Worm (Caenorhabditis elegans) whole organism, late embryonic: Measurements from ENCODE around the gene T08D10.5.
A peak's percentile ranks its signal among the peaks of the same experiment; 100 is the strongest.

Source experiments
- C38D4.7 ChIP-seq: fragments of 200-800 bp; sonication (Bioruptor generic); optimal IDR thresholded peaks from 2 replicates; lab custom pipeline; 2018; ENCODE audit warnings: mild to moderate bottlenecking, missing genetic modification characterization, moderate library complexity, missing compliant biosample characterization
- K02D7.2 ChIP-seq: sonication (generic microtip); optimal IDR thresholded peaks from 2 replicates; lab custom pipeline; 2017; ENCODE audit warnings: mild to moderate bottlenecking, missing genetic modification characterization, missing compliant biosample characterization
- K09A11.1 ChIP-seq: sonication (generic microtip); optimal IDR thresholded peaks from 2 replicates; lab custom pipeline; 2017; ENCODE audit warnings: antibody characterized with exemption, mild to moderate bottlenecking, missing genetic modification characterization, missing compliant biosample characterization; ENCODE audit not compliant: insufficient read depth
- T23F11.4 ChIP-seq: fragments of 200-800 bp; sonication (Bioruptor generic); optimal IDR thresholded peaks from 2 replicates; lab custom pipeline; 2018; ENCODE audit warnings: mild to moderate bottlenecking, missing genetic modification characterization, missing compliant biosample characterization
- ceh-19 ChIP-seq: fragments of 200-800 bp; sonication (Bioruptor generic); optimal IDR thresholded peaks from 2 replicates; lab custom pipeline; 2018; ENCODE audit warnings: mild to moderate bottlenecking, missing genetic modification characterization, missing compliant biosample characterization
- ceh-2 ChIP-seq: sonication (generic microtip); optimal IDR thresholded peaks from 2 replicates; lab custom pipeline; 2016; ENCODE audit warnings: missing genotype, missing genetic modification characterization, missing compliant biosample characterization
- ceh-31 ChIP-seq: sonication (generic microtip); optimal IDR thresholded peaks from 2 replicates; lab custom pipeline; 2016; ENCODE audit warnings: missing genetic modification characterization, missing compliant biosample characterization
- ceh-34 ChIP-seq: sonication (generic microtip); optimal IDR thresholded peaks from 2 replicates; lab custom pipeline; 2016; ENCODE audit warnings: mild to moderate bottlenecking, missing genetic modification characterization, missing compliant biosample characterization
- ceh-48 ChIP-seq: sonication (generic microtip); optimal IDR thresholded peaks from 2 replicates; lab custom pipeline; 2016; ENCODE audit warnings: missing genetic modification characterization, inconsistent platforms, missing compliant biosample characterization
- ceh-6 ChIP-seq: fragments of 200-800 bp; sonication (Bioruptor generic); optimal IDR thresholded peaks from 2 replicates; lab custom pipeline; 2018; ENCODE audit warnings: mild to moderate bottlenecking, missing genetic modification characterization, missing compliant biosample characterization
- che-1 ChIP-seq: sonication (generic microtip); optimal IDR thresholded peaks from 2 replicates; lab custom pipeline; 2016; ENCODE audit warnings: mild to moderate bottlenecking, missing genetic modification characterization, missing compliant biosample characterization
- dve-1 ChIP-seq: sonication (generic microtip); optimal IDR thresholded peaks from 2 replicates; lab custom pipeline; 2017; ENCODE audit warnings: antibody characterized with exemption, mild to moderate bottlenecking, missing genetic modification characterization, missing compliant biosample characterization
- elt-4 ChIP-seq: sonication (generic microtip); optimal IDR thresholded peaks from 2 replicates; lab custom pipeline; 2016; ENCODE audit warnings: missing genetic modification characterization, missing compliant biosample characterization
- ets-4 ChIP-seq: sonication (generic microtip); optimal IDR thresholded peaks from 2 replicates; lab custom pipeline; 2016; ENCODE audit warnings: missing genetic modification characterization, missing compliant biosample characterization
- fkh-10 ChIP-seq: fragments of 150-350 bp; optimal IDR thresholded peaks from 2 replicates; lab custom pipeline; 2014; ENCODE audit warnings: missing biosample characterization, missing genetic modification reagents, missing genetic modification characterization
- fkh-6 ChIP-seq: sonication (generic microtip); optimal IDR thresholded peaks from 2 replicates; lab custom pipeline; 2016; ENCODE audit warnings: missing genetic modification characterization, missing compliant biosample characterization
- gmeb-2 ChIP-seq: sonication (generic microtip); optimal IDR thresholded peaks from 2 replicates; lab custom pipeline; 2016; ENCODE audit warnings: missing genetic modification characterization, inconsistent platforms, missing compliant biosample characterization
- hlh-13 ChIP-seq: fragments of 200-800 bp; sonication (Bioruptor generic); optimal IDR thresholded peaks from 2 replicates; lab custom pipeline; 2018; ENCODE audit warnings: mild to moderate bottlenecking, missing genetic modification characterization, missing compliant biosample characterization
- hlh-15 ChIP-seq: sonication (generic microtip); optimal IDR thresholded peaks from 2 replicates; lab custom pipeline; 2016; ENCODE audit warnings: missing genetic modification characterization, missing compliant biosample characterization
- lim-6 ChIP-seq: sonication (generic microtip); optimal IDR thresholded peaks from 2 replicates; lab custom pipeline; 2016; ENCODE audit warnings: missing genetic modification characterization, missing compliant biosample characterization
- madf-2 ChIP-seq: sonication (generic microtip); optimal IDR thresholded peaks from 2 replicates; lab custom pipeline; 2017; ENCODE audit warnings: missing genetic modification characterization, missing compliant biosample characterization
- nhr-11 ChIP-seq: fragments of 150-350 bp; optimal IDR thresholded peaks from 2 replicates; lab custom pipeline; 2014; ENCODE audit warnings: missing biosample characterization, missing genetic modification characterization
- npax-4 ChIP-seq: sonication (generic microtip); optimal IDR thresholded peaks from 2 replicates; lab custom pipeline; 2016; ENCODE audit warnings: missing genetic modification characterization, missing compliant biosample characterization
- pha-4 ChIP-seq: fragments of 150-350 bp; optimal IDR thresholded peaks from 2 replicates; lab custom pipeline; 2018; ENCODE audit warnings: missing biosample characterization, missing genetic modification reagents, missing genetic modification characterization
- pqm-1 ChIP-seq: sonication (generic microtip); optimal IDR thresholded peaks from 2 replicates; lab custom pipeline; 2016; ENCODE audit warnings: missing genetic modification characterization, missing compliant biosample characterization
- rnt-1 ChIP-seq: sonication (generic microtip); optimal IDR thresholded peaks from 2 replicates; lab custom pipeline; 2016; ENCODE audit warnings: missing genetic modification characterization, missing compliant biosample characterization
- sdc-2 ChIP-seq: sonication (generic microtip); optimal IDR thresholded peaks from 2 replicates; lab custom pipeline; 2016; ENCODE audit warnings: missing genotype, missing genetic modification characterization, missing compliant biosample characterization
- tbx-2 ChIP-seq: sonication (generic microtip); optimal IDR thresholded peaks from 2 replicates; lab custom pipeline; 2016; ENCODE audit warnings: missing genetic modification characterization, missing compliant biosample characterization
- tbx-7 ChIP-seq: sonication (generic microtip); optimal IDR thresholded peaks from 2 replicates; lab custom pipeline; 2016; ENCODE audit warnings: missing genotype, missing genetic modification characterization, missing compliant biosample characterization
- ttx-3 ChIP-seq: sonication (generic microtip); optimal IDR thresholded peaks from 2 replicates; lab custom pipeline; 2016; ENCODE audit warnings: missing genetic modification reagents, missing genetic modification characterization, missing compliant biosample characterization
- unc-3 ChIP-seq, 2 experiments: fragments of 200-800 bp in 1 of 2; sonication (Bioruptor generic) in 1 of 2; sonication (generic microtip) in 1 of 2; conservative IDR thresholded peaks in 1 of 2; optimal IDR thresholded peaks in 1 of 2; 2 replicates each; pipeline versions ENCODE4 v1.3.6 to Lab custom; 2016 to 2022; ENCODE audit warnings: missing compliant biosample characterization in 2 of 2, missing genetic modification characterization in 2 of 2, missing genetic modification reagents in 1 of 2
- unc-42 ChIP-seq: sonication (generic microtip); optimal IDR thresholded peaks from 2 replicates; lab custom pipeline; 2016; ENCODE audit warnings: missing genotype, missing genetic modification characterization, missing compliant biosample characterization
- unc-55 ChIP-seq: sonication (generic microtip); optimal IDR thresholded peaks from 2 replicates; lab custom pipeline; 2017; ENCODE audit warnings: missing biosample characterization, missing genetic modification reagents, missing genetic modification characterization
- unc-86 ChIP-seq: sonication (generic microtip); optimal IDR thresholded peaks from 2 replicates; lab custom pipeline; 2016; ENCODE audit warnings: missing genetic modification characterization, missing compliant biosample characterization
- zip-5 ChIP-seq: sonication (generic microtip); optimal IDR thresholded peaks from 2 replicates; lab custom pipeline; 2016; ENCODE audit warnings: missing genetic modification characterization, missing compliant biosample characterization

T08D10.5 gene

DNA sequence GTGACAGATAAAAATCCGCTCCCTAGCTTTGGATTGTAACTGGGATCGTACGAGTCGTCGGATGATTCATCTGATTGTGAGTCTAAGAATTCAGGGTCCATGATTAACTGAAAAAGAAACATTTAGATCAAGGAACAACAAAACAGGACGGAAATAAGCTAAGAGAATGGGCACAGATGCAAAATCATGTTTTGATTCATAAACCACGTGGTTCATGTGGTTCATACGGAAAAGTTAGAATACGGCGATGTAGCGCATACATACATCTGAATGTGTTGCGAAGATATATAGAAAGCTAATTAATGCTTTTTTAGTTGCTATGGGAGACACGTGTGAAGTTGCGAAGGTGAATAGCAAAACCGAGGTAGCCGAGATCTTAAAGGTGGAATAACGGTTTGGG is 15.4 kb upstream of the T08D10.5 start, which contains the start of gene F55G7.3:
TSS of gene F55G7.3 (minus strand) at position 101 of the 400 bp plus-strand sequence.
- TF ChIP-seq ets-4 (tag; lab: Kevin White, UChicago) (no peak), gmeb-2 (tag; lab: Kevin White, UChicago) (no peak), K09A11.1 (tag; lab: Kevin White, UChicago) (no peak), C38D4.7 (GFP tag; lab: Kevin White, UChicago) (no peak), hlh-13 (GFP tag; lab: Kevin White, UChicago) (no peak), fkh-10 (GFP tag; lab: Kevin White, UChicago) (no peak), tbx-7 (no peak), dve-1 (no peak), madf-2 (tag; lab: Kevin White, UChicago) (no peak), nhr-11 (no peak), sdc-2 (tag; lab: Kevin White, UChicago) (no peak), che-1 (tag; lab: Kevin White, UChicago) (no peak), ceh-48 (tag; lab: Kevin White, UChicago) (no peak), rnt-1 (tag; lab: Kevin White, UChicago) (no peak), hlh-15 (no peak), lim-6 (no peak)

DNA sequence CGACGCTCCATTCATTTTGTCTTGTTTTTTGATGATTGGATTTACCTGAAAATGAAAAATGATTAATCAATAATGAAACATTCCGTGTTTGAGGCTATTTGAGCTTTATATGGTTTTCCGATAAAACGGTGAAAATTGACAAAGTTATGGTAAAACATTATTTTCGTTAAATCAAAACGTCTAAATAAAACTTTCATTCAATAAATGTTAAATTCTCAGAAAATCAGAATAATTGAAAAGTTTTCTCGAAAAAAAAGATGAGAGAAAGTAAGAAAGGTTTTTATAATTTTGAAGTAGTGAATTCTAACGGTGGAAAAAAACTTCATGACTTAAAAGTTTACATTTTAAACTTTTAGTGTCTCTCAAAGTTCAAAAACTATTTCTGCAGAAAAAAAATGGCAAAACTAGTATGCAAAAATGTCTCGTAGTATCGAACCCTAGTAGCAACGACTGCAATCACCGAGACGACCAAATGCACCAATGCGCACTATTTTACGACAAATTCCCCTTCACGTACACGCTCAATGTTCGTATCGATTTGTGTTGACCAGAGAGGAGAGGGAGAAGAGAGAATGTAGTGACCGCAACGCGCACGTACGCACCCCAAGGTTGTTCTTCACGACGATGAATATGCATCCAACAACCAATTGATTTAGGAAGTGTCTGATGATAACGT is 10.4 kb upstream of the T08D10.5 start, which contains the start of gene nfya-1:
TSS of gene nfya-1 (minus strand) at position 51 of the 676 bp plus-strand sequence.
- TF ChIP-seq sdc-2 (tag; lab: Kevin White, UChicago) = peak; percentile 71
- TF ChIP-seq pha-4 = no peak
- no peak for TF ChIP-seq K02D7.2 (tag; lab: Kevin White, UChicago)
- peak; percentile 37 for TF ChIP-seq ceh-31
- peak; percentile 1 for TF ChIP-seq tbx-2 (tag; lab: Kevin White, UChicago)
- TF ChIP-seq unc-42 (tag; lab: Kevin White, UChicago) = peak; percentile 3
- TF ChIP-seq ceh-48 (tag; lab: Kevin White, UChicago) = peak; percentile 84
- TF ChIP-seq npax-4 (tag; lab: Kevin White, UChicago) = no peak
- peak; percentile 30 for TF ChIP-seq rnt-1 (tag; lab: Kevin White, UChicago)
- TF ChIP-seq hlh-13 (GFP tag; lab: Kevin White, UChicago) = no peak
- TF ChIP-seq unc-55 (GFP tag; lab: Kevin White, UChicago) = no peak

DNA sequence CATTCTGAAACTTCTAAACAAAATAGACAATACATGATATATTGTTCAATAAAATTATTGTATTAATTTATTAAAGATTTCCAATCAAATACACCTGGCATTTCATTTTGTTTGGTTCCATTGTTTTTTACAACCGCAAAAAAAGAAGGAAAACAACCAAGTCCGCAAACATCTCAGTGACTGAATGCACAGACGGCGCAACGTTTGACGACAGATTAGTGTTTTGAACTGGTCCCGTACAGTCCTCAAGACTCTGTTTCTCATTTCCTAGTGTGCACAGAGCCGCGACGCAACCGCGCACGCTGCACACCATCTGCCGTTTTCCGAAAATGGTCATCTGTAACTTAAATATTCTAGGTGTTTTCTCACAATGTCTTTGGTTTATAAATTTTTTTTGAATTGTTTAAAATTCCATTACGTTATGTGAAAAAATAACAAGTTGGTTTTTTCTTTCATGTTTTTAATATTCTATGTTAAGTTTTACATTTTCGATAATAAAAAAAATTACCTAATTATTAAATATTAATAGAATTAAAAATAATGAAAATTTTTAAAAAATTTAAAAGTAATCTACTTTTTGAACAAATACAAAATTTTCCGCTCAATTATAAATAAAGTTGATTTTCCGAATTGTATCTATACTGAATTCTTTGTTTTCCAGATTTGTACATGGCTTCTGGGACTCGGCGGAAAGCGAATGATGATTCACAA is 9.0 kb upstream of the T08D10.5 start, which contains the start of gene lsd-1:
TSS of gene lsd-1 (plus strand) at position 661 of the 711 bp plus-strand sequence.
- TF ChIP-seq sdc-2 (tag; lab: Kevin White, UChicago) (peak; percentile 24), ceh-34 (tag; lab: Kevin White, UChicago) (no peak), elt-4 (tag; lab: Kevin White, UChicago) (no peak)

DNA sequence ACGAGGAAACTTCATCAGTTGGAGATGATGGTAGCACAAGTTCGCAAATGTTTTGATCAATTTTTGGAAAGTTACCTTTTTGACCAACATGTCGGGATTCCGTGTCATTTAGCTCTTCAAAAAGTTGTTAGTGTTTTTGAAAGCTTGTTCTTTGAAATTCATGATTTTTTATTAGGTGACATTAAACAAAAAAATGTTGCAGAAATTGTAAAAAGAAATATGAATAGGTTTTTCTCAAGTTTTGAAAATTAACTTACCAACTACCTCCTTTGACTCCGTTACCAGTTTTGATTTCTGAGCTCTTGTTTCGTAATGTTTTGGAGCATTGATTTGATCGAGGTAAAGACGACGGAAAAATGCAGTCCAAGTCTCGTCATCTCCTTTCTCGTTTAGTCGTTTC is 5.2 kb upstream of the T08D10.5 start:
- TF ChIP-seq unc-3 (GFP tag; conservative IDR thresholded peaks at IDR 0.05; lab: Robert Waterston, UW) (no peak), unc-3 (tag; optimal IDR thresholded peaks at IDR 0.05; lab: Kevin White, UChicago) (no peak), pqm-1 (tag; lab: Kevin White, UChicago) (no peak), ceh-19 (GFP tag; lab: Kevin White, UChicago) (no peak), ceh-6 (GFP tag; lab: Kevin White, UChicago) (no peak), unc-42 (tag; lab: Kevin White, UChicago) (no peak), fkh-6 (tag; lab: Kevin White, UChicago) (no peak), zip-5 (tag; lab: Kevin White, UChicago) (no peak), ttx-3 (tag; lab: Kevin White, UChicago) (no peak), T23F11.4 (GFP tag; lab: Kevin White, UChicago) (no peak), unc-86 (tag; lab: Kevin White, UChicago) (no peak), ceh-2 (tag; lab: Kevin White, UChicago) (no peak)
- TF ChIP-seq, all 69 proteins: peak for 0
